Fruit fly (Drosophila melanogaster): ENCODE measurements around the gene CG17261.

The CG17261 gene

dm6 chr2L:3055710-3056447 lies 13.5 kb downstream of the CG17261 start (continued):
- TF ChIP-seq CG43689 (GFP tag; IDR thresholded peaks at IDR 0.05): no peak
- TF ChIP-seq Blimp-1 (GFP tag; optimal IDR thresholded peaks at IDR 0.05): no peak
- TF ChIP-seq ato (GFP tag; IDR thresholded peaks at IDR 0.05; ENCODE audit: partially characterized antibody): no peak
- no peak for TF ChIP-seq CG17385 (GFP tag; optimal IDR thresholded peaks at IDR 0.05)
- no peak for TF ChIP-seq gt (GFP tag; IDR thresholded peaks at IDR 0.05)
- no peak for TF ChIP-seq jigr1 (GFP tag; IDR thresholded peaks at IDR 0.05)
- no peak for TF ChIP-seq CG17829 (tag; optimal IDR thresholded peaks at IDR 0.05)
- peak; percentile 28 for TF ChIP-seq CG10979 (tag; optimal IDR thresholded peaks at IDR 0.05)
- TF ChIP-seq Pdp1 (GFP tag; optimal IDR thresholded peaks at IDR 0.05): peak; percentile 4 to 48
- no peak for TF ChIP-seq HLH4C (GFP tag; IDR thresholded peaks at IDR 0.05; ENCODE audit: partially characterized antibody)
- no peak for TF ChIP-seq rib (GFP tag; IDR thresholded peaks at IDR 0.05)
- no peak for TF ChIP-seq pita (GFP tag; optimal IDR thresholded peaks at IDR 0.05)
- peak; percentile 31 for TF ChIP-seq tin (GFP tag; optimal IDR thresholded peaks at IDR 0.05)
- no peak for TF ChIP-seq Ada2b (GFP tag; IDR thresholded peaks at IDR 0.05)
- TF ChIP-seq BEAF-32 (GFP tag; optimal IDR thresholded peaks at IDR 0.05): peak; percentile 50
- no peak for TF ChIP-seq gcm2 (GFP tag; optimal IDR thresholded peaks at IDR 0.05)
- TF ChIP-seq CG18599 (GFP tag; optimal IDR thresholded peaks at IDR 0.05): peak; percentile 62
- peak; percentile 51 for TF ChIP-seq lab (GFP tag; optimal IDR thresholded peaks at IDR 0.05)
- TF ChIP-seq dysf (GFP tag; IDR thresholded peaks at IDR 0.05): peak; percentile 53; the same call in 2 of the 3 replicates
- no peak for TF ChIP-seq CG1792 (GFP tag; optimal IDR thresholded peaks at IDR 0.05)
- TF ChIP-seq Spps (tag; optimal IDR thresholded peaks at IDR 0.05): no peak
- TF ChIP-seq h (optimal IDR thresholded peaks at IDR 0.05): no peak
- TF ChIP-seq unpg (GFP tag; optimal IDR thresholded peaks at IDR 0.05): peak; percentile 6
- TF ChIP-seq CG7556 (GFP tag; optimal IDR thresholded peaks at IDR 0.05): peak; percentile 79
- TF ChIP-seq fd64A (GFP tag; optimal IDR thresholded peaks at IDR 0.05): no peak
- no peak for TF ChIP-seq CG10959 (GFP tag; IDR thresholded peaks at IDR 0.05)
- no peak for TF ChIP-seq NC2β (GFP tag; optimal IDR thresholded peaks at IDR 0.05)
- no peak for TF ChIP-seq ap (GFP tag; IDR thresholded peaks at IDR 0.05)
- TF ChIP-seq Dref (GFP tag; IDR thresholded peaks at IDR 0.05): peak; percentile 53
- TF ChIP-seq Trl (optimal IDR thresholded peaks at IDR 0.05): no peak
- no peak for TF ChIP-seq Trl (GFP tag; optimal IDR thresholded peaks at IDR 0.05)
- peak; percentile 28 for TF ChIP-seq maf-S (GFP tag; optimal IDR thresholded peaks at IDR 0.05)
- TF ChIP-seq wek (GFP tag; optimal IDR thresholded peaks at IDR 0.05): no peak
- peak; percentile 30 for TF ChIP-seq ems (GFP tag; optimal IDR thresholded peaks at IDR 0.05)
- no peak for TF ChIP-seq Dfd (GFP tag; optimal IDR thresholded peaks at IDR 0.05)
- no peak for TF ChIP-seq Stat92E (GFP tag; optimal IDR thresholded peaks at IDR 0.05)
- TF ChIP-seq CG2120 (GFP tag; optimal IDR thresholded peaks at IDR 0.05): peak; percentile 65
- TF ChIP-seq MTF-1 (GFP tag; optimal IDR thresholded peaks at IDR 0.05; ENCODE audit: borderline replicate concordance): no peak
- TF ChIP-seq dpn (GFP tag; optimal IDR thresholded peaks at IDR 0.05): peak in 1 of 2 experiments; percentile 19
- TF ChIP-seq CkIIα-i1 (GFP tag; IDR thresholded peaks at IDR 0.05): no peak
- no peak for TF ChIP-seq C15 (GFP tag; IDR thresholded peaks at IDR 0.05)
- no peak for TF ChIP-seq CG18764 (GFP tag; optimal IDR thresholded peaks at IDR 0.05)
- no peak for TF ChIP-seq pb (GFP tag; optimal IDR thresholded peaks at IDR 0.05)
- TF ChIP-seq bsh (GFP tag; optimal IDR thresholded peaks at IDR 0.05): no peak
- TF ChIP-seq CG1832 (GFP tag; optimal IDR thresholded peaks at IDR 0.05): no peak
- TF ChIP-seq scrt (GFP tag; optimal IDR thresholded peaks at IDR 0.05): peak; percentile 6
- TF ChIP-seq cad (GFP tag; optimal IDR thresholded peaks at IDR 0.05): no peak
- no peak for TF ChIP-seq B-H1 (GFP tag; IDR thresholded peaks at IDR 0.05)
- no peak for TF ChIP-seq CG12236 (GFP tag; optimal IDR thresholded peaks at IDR 0.05)
- TF ChIP-seq CG18011 (GFP tag; optimal IDR thresholded peaks at IDR 0.05): no peak
